Worm (Caenorhabditis elegans) whole organism, L2 larva: ENCODE data around the gene acox-1.5.

Source experiments
- C34F6.9 ChIP-seq: fragments of 150-350 bp; optimal IDR thresholded peaks from 2 replicates; lab custom pipeline; 2014; ENCODE audit warnings: missing biosample characterization, missing genetic modification characterization
- F13H6.1 ChIP-seq: sonication (generic microtip); optimal IDR thresholded peaks from 2 replicates; lab custom pipeline; 2016; ENCODE audit warnings: missing genetic modification characterization, missing compliant biosample characterization
- R02D3.7 ChIP-seq: fragments of 150-350 bp; optimal IDR thresholded peaks from 2 replicates; lab custom pipeline; 2014; ENCODE audit warnings: missing biosample characterization, missing genetic modification characterization
- Y55F3AM.14 ChIP-seq: fragments of 200-800 bp; sonication (Bioruptor generic); optimal IDR thresholded peaks from 2 replicates; lab custom pipeline; 2018; ENCODE audit warnings: mild to moderate bottlenecking, missing genetic modification characterization, missing compliant biosample characterization
- ZK546.5 ChIP-seq: sonication (generic microtip); optimal IDR thresholded peaks from 2 replicates; lab custom pipeline; 2017; ENCODE audit warnings: missing biosample characterization, missing genetic modification characterization
- alr-1 ChIP-seq: fragments of 150-350 bp; optimal IDR thresholded peaks from 2 replicates; lab custom pipeline; 2014; ENCODE audit warnings: missing biosample characterization, missing genetic modification characterization
- aly-2 ChIP-seq: fragments of 150-350 bp; optimal IDR thresholded peaks from 2 replicates; lab custom pipeline; 2014; ENCODE audit warnings: missing biosample characterization, missing genetic modification characterization
- ama-1 ChIP-seq: fragments of 150-350 bp; optimal IDR thresholded peaks from 2 replicates; lab custom pipeline; 2018; ENCODE audit warnings: inconsistent platforms
- blmp-1 ChIP-seq: sonication (generic microtip); optimal IDR thresholded peaks from 2 replicates; lab custom pipeline; 2017; ENCODE audit warnings: missing genetic modification characterization, mild to moderate bottlenecking, missing compliant biosample characterization, antibody characterized with exemption, moderate library complexity; ENCODE audit not compliant: insufficient read depth
- ceh-16 ChIP-seq: fragments of 150-350 bp; optimal IDR thresholded peaks from 2 replicates; lab custom pipeline; 2014; ENCODE audit warnings: missing biosample characterization, missing genetic modification characterization
- ceh-82 ChIP-seq: fragments of 150-350 bp; optimal IDR thresholded peaks from 2 replicates; lab custom pipeline; 2014; ENCODE audit warnings: missing biosample characterization, missing genetic modification characterization
- crh-2 ChIP-seq: sonication (generic microtip); optimal IDR thresholded peaks from 2 replicates; lab custom pipeline; 2017; ENCODE audit warnings: missing biosample characterization, missing genetic modification characterization
- egl-27 ChIP-seq: sonication (generic microtip); optimal IDR thresholded peaks from 3 replicates; lab custom pipeline; 2017; ENCODE audit warnings: missing biosample characterization, missing genetic modification reagents, missing genetic modification characterization
- elt-1 ChIP-seq: fragments of 150-350 bp; optimal IDR thresholded peaks from 2 replicates; lab custom pipeline; 2014; ENCODE audit warnings: missing biosample characterization, missing genetic modification characterization
- elt-3 ChIP-seq: sonication (generic microtip); optimal IDR thresholded peaks from 2 replicates; lab custom pipeline; 2017; ENCODE audit warnings: missing biosample characterization, missing genetic modification characterization
- gmeb-1 ChIP-seq: fragments of 150-350 bp; optimal IDR thresholded peaks from 2 replicates; lab custom pipeline; 2014; ENCODE audit warnings: missing biosample characterization, missing genetic modification characterization
- lin-11 ChIP-seq: fragments of 150-350 bp; sonication (generic microtip); optimal IDR thresholded peaks from 2 replicates; lab custom pipeline; 2014; ENCODE audit warnings: missing biosample characterization, missing genetic modification characterization, inconsistent platforms, mixed read lengths
- lin-13 ChIP-seq: fragments of 150-350 bp; optimal IDR thresholded peaks from 2 replicates; lab custom pipeline; 2014; ENCODE audit warnings: missing biosample characterization, missing genetic modification reagents, missing genetic modification characterization
- lin-39 ChIP-seq: fragments of 150-350 bp; optimal IDR thresholded peaks from 2 replicates; lab custom pipeline; 2014; ENCODE audit warnings: missing biosample characterization, missing genetic modification reagents, missing genetic modification characterization
- lsy-2 ChIP-seq, 2 experiments: fragments of 150-350 bp in 1 of 2; sonication (generic microtip) in 1 of 2; optimal IDR thresholded peaks; 2 replicates each; lab custom pipeline; 2014 to 2017; ENCODE audit warnings: missing biosample characterization in 2 of 2, missing genetic modification characterization in 2 of 2
- mab-5 ChIP-seq: fragments of 150-350 bp; optimal IDR thresholded peaks from 2 replicates; lab custom pipeline; 2014; ENCODE audit warnings: missing biosample characterization, missing genetic modification characterization
- mbf-1 ChIP-seq: sonication (generic microtip); optimal IDR thresholded peaks from 2 replicates; lab custom pipeline; 2017; ENCODE audit warnings: missing biosample characterization, missing genetic modification characterization
- mdl-1 ChIP-seq, 2 experiments: fragments of 150-350 bp in 1 of 2; sonication (generic microtip) in 1 of 2; optimal IDR thresholded peaks; 2 replicates each; lab custom pipeline; 2017; ENCODE audit warnings: missing biosample characterization in 2 of 2, missing genetic modification characterization in 2 of 2
- nhr-10 ChIP-seq: sonication (generic microtip); optimal IDR thresholded peaks from 2 replicates; lab custom pipeline; 2017; ENCODE audit warnings: missing biosample characterization, missing genetic modification characterization
- nhr-129 ChIP-seq: fragments of 150-350 bp; optimal IDR thresholded peaks from 2 replicates; lab custom pipeline; 2014; ENCODE audit warnings: missing biosample characterization, missing genetic modification characterization
- nhr-21 ChIP-seq: fragments of 150-350 bp; optimal IDR thresholded peaks from 2 replicates; lab custom pipeline; 2014; ENCODE audit warnings: missing biosample characterization, missing genetic modification characterization
- nhr-23 ChIP-seq: fragments of 150-350 bp; optimal IDR thresholded peaks from 2 replicates; lab custom pipeline; 2014; ENCODE audit warnings: missing biosample characterization, missing genetic modification reagents, missing genetic modification characterization
- nhr-237 ChIP-seq: fragments of 150-350 bp; optimal IDR thresholded peaks from 2 replicates; lab custom pipeline; 2014; ENCODE audit warnings: missing biosample characterization, missing genetic modification characterization
- nhr-6 ChIP-seq: fragments of 150-350 bp; optimal IDR thresholded peaks from 2 replicates; lab custom pipeline; 2014; ENCODE audit warnings: missing biosample characterization, missing genetic modification characterization
- peb-1 ChIP-seq: fragments of 150-350 bp; optimal IDR thresholded peaks from 2 replicates; lab custom pipeline; 2014; ENCODE audit warnings: missing biosample characterization, missing genetic modification characterization
- sem-4 ChIP-seq: fragments of 150-350 bp; optimal IDR thresholded peaks from 2 replicates; lab custom pipeline; 2014; ENCODE audit warnings: missing biosample characterization, missing genetic modification reagents, missing genetic modification characterization
- skn-1 ChIP-seq: sonication (generic microtip); optimal IDR thresholded peaks from 2 replicates; lab custom pipeline; 2017; ENCODE audit warnings: missing biosample characterization, missing genetic modification characterization
- sma-3 ChIP-seq: sonication (generic microtip); optimal IDR thresholded peaks from 2 replicates; lab custom pipeline; 2016; ENCODE audit warnings: missing genetic modification reagents, missing genetic modification characterization, missing compliant biosample characterization
- sma-9 ChIP-seq, 2 experiments: fragments of 150-350 bp in 1 of 2; sonication (generic microtip) in 1 of 2; optimal IDR thresholded peaks; 2 replicates each; lab custom pipeline; 2014 to 2016; ENCODE audit warnings: missing genetic modification characterization in 2 of 2, mild to moderate bottlenecking in 1 of 2, missing biosample characterization in 1 of 2, missing compliant biosample characterization in 1 of 2, missing genetic modification reagents in 1 of 2, moderate library complexity in 1 of 2
- unc-55 ChIP-seq: fragments of 150-350 bp; sonication (generic microtip); optimal IDR thresholded peaks from 3 replicates; lab custom pipeline; 2014; ENCODE audit warnings: missing biosample characterization, missing genetic modification reagents, missing genetic modification characterization
- unc-62 ChIP-seq: fragments of 150-350 bp; optimal IDR thresholded peaks from 2 replicates; lab custom pipeline; 2014; ENCODE audit warnings: missing biosample characterization, missing genetic modification reagents, missing genetic modification characterization
- zag-1 ChIP-seq: fragments of 150-350 bp; optimal IDR thresholded peaks from 2 replicates; lab custom pipeline; 2014; ENCODE audit warnings: missing biosample characterization, missing genetic modification characterization
- ztf-1 ChIP-seq: fragments of 200-800 bp; sonication (Bioruptor generic); conservative IDR thresholded peaks from 2 replicates; pipeline ENCODE4 v1.3.6; 2022; ENCODE audit warnings: missing genetic modification characterization, missing compliant biosample characterization
- ztf-11 ChIP-seq: sonication (generic microtip); optimal IDR thresholded peaks from 2 replicates; lab custom pipeline; 2017; ENCODE audit warnings: missing biosample characterization, missing genetic modification characterization

The acox-1.5 gene

DNA sequence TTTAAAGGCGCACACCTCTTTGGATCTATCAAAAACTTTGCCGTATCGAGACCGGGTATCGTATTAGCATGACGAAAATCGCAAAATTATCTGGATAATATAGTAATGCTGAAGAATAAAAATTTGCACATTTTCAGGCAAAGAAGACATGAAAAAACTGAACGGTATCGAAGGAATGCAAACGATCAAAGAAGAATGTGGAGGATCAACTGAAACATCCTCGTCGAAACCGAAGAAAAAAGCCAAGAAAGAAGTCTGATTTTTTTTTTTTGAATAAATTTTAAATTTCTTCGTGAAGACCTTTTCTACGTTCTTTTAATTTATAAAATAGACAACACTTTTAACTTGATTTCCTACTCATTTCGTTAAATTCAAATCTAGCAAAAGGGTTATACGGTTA is 47.2 kb downstream of the acox-1.5 start, which contains the start of gene ZK1098.12:
TSS of gene ZK1098.12 (plus strand) at position 301 of the 400 bp plus-strand sequence.
- no peak for TF ChIP-seq ztf-11 (tag; lab: Kevin White, UChicago)
- peak in 1 of 2 experiments; percentile 14 for TF ChIP-seq lsy-2 (tag; optimal IDR thresholded peaks at IDR 0.05; lab: Kevin White, UChicago)

DNA sequence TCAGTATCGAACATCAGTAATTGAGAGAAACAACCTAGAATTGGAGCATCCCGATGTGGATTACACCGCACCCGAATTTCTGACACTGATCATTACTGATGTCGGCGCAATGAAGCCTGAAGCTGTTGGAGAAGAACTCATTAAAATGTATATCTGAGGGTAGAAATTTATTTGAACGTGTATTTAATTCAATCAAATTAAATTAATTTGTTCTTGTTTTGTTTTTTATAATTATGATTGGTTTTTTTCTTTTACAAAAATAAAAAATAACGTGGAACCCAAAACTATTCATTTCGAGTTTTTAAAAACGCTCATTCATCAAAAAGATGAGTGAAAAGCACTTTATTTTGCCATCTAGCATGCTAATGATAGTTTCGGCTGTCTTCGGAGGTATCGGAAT is 47.9 kb downstream of the acox-1.5 start, which contains the start of gene ZK1098.9:
TSS of gene ZK1098.9 (plus strand) at position 301 of the 400 bp plus-strand sequence.
- TF ChIP-seq peb-1: no peak
- no peak for TF ChIP-seq mdl-1 (tag; optimal IDR thresholded peaks at IDR 0.05; lab: Kevin White, UChicago)
- no peak for TF ChIP-seq Y55F3AM.14
- TF ChIP-seq aly-2 (tag; lab: Kevin White, UChicago): no peak
- no peak for TF ChIP-seq gmeb-1 (tag; lab: Kevin White, UChicago)
- no peak for TF ChIP-seq nhr-10 (tag; lab: Kevin White, UChicago)
- no peak for TF ChIP-seq elt-3 (tag; lab: Kevin White, UChicago)
- no peak for TF ChIP-seq skn-1 (tag; lab: Kevin White, UChicago)
- TF ChIP-seq sma-3 (GFP tag; lab: Kevin White, UChicago): no peak
- no peak for TF ChIP-seq lin-11 (tag; lab: Kevin White, UChicago)
- TF ChIP-seq R02D3.7 (tag; lab: Kevin White, UChicago): no peak
- TF ChIP-seq mab-5 (tag; lab: Kevin White, UChicago): no peak
- TF ChIP-seq nhr-237 (tag; lab: Kevin White, UChicago): no peak
- no peak for TF ChIP-seq unc-55 (GFP tag; lab: Kevin White, UChicago)
- TF ChIP-seq mbf-1: no peak
- TF ChIP-seq alr-1 (tag; lab: Kevin White, UChicago): no peak
- no peak for TF ChIP-seq lin-13
- no peak for TF ChIP-seq F13H6.1 (tag; lab: Kevin White, UChicago)

DNA sequence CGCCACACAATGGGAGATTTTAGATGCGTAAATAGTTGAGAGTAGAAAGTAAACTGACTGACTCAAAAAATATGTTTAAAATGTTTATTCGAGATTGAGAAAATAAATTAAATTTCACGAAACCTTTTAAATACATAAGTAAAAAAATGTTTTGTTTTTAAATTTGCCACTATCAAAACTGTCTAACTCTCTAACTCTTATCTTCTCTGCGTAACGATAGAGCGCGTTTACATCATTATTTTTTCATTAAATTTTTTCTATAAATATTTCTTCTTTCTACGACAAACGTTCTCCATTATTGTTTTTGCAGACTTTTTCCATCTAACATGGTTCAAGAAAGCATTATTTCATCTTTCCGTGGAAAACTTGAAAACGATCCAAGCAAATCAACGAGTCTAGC is 49.2 kb downstream of the acox-1.5 start, which contains the start of gene eif-2Balpha:
TSS of gene eif-2Balpha (plus strand) at position 304 of the 400 bp plus-strand sequence.
- no peak for TF ChIP-seq sma-3 (GFP tag; lab: Kevin White, UChicago)
- TF ChIP-seq peb-1: no peak
- TF ChIP-seq crh-2 (tag; lab: Kevin White, UChicago): peak; percentile 16
- TF ChIP-seq lsy-2 (tag; optimal IDR thresholded peaks at IDR 0.05; lab: Kevin White, UChicago): peak; percentile 32 to 83
- peak; percentile 83 for TF ChIP-seq C34F6.9 (tag; lab: Kevin White, UChicago)
- TF ChIP-seq gmeb-1 (tag; lab: Kevin White, UChicago): peak; percentile 51
- peak; percentile 89 for TF ChIP-seq unc-55 (GFP tag; lab: Kevin White, UChicago)
- TF ChIP-seq, all 48 proteins: peak for 5

DNA sequence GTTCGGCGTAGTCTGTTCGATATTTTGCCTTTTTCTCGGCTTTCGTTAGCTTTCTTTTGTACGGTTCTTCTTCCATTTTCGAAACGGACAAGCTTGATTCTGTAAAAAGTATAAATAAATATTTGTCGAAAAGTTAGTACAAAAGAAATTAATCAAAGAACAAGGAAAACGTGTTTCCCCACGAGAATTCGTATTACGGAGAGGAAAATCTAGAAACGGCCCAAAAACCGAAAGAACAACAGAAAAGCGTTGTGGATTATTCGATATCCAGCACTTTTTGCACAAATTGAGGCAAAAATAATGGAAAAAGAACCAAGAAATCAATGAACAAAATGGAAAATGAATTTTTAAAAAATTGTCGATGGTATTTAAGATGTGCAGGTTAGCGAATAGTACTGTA is 49.7 kb downstream of the acox-1.5 start, which contains the start of gene mut-7:
TSS of gene mut-7 (minus strand) at position 101 of the 400 bp plus-strand sequence.
- TF ChIP-seq sma-9 (GFP tag; optimal IDR thresholded peaks at IDR 0.05; lab: Kevin White, UChicago): no peak
- no peak for TF ChIP-seq sma-9 (tag; optimal IDR thresholded peaks at IDR 0.05; lab: Kevin White, UChicago)
- TF ChIP-seq Y55F3AM.14: no peak
- no peak for TF ChIP-seq egl-27
- no peak for TF ChIP-seq zag-1 (tag; lab: Kevin White, UChicago)
- no peak for TF ChIP-seq nhr-23 (tag; lab: Kevin White, UChicago)
- TF ChIP-seq mbf-1: no peak
- no peak for TF ChIP-seq mab-5 (tag; lab: Kevin White, UChicago)
- no peak for TF ChIP-seq nhr-21 (tag; lab: Kevin White, UChicago)

DNA sequence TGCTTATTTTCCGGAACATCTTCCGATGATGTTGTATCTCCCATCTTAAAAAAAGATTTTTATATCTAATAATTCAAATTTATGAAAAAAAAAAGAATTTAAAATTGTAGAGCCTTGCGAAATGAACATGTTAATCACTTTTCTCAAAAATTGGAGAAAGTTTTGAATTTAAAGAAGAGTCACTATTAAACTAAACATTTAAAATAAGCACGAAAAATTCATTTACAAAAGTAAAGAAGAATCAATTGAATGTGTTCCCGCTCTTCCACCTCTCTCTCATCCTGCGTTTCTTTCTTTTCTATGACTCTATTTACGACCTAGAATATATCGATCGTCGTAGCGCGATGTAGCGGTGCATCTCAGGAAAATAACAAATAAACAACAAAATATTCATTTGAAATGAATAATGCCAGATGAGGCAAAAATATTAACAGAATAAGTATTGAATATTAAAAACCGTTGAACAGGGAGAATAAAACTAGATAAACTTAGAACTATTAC is 53.3 kb downstream of the acox-1.5 start, which contains the start of gene ZK1098.3:
TSS of gene ZK1098.3 (minus strand) at position 51 of the 501 bp plus-strand sequence.
- TF ChIP-seq Y55F3AM.14: no peak
- no peak for TF ChIP-seq ztf-1 (GFP tag; lab: Robert Waterston, UW)
- peak; percentile 65 for TF ChIP-seq C34F6.9 (tag; lab: Kevin White, UChicago)
- TF ChIP-seq nhr-6 (tag; lab: Kevin White, UChicago): no peak
- peak in 1 of 2 experiments; percentile 60 for TF ChIP-seq lsy-2 (tag; optimal IDR thresholded peaks at IDR 0.05; lab: Kevin White, UChicago)
- TF ChIP-seq ceh-82 (tag; lab: Kevin White, UChicago): no peak
- TF ChIP-seq mbf-1: no peak
- TF ChIP-seq mdl-1 (tag; optimal IDR thresholded peaks at IDR 0.05; lab: Kevin White, UChicago): no peak
- peak; percentile 16 for TF ChIP-seq lin-13
- no peak for TF ChIP-seq blmp-1 (tag; lab: Kevin White, UChicago)
- TF ChIP-seq lin-39: no peak
- no peak for TF ChIP-seq aly-2 (tag; lab: Kevin White, UChicago)
- no peak for TF ChIP-seq nhr-237 (tag; lab: Kevin White, UChicago)
- no peak for TF ChIP-seq R02D3.7 (tag; lab: Kevin White, UChicago)
- TF ChIP-seq sem-4 (tag; lab: Kevin White, UChicago): no peak
- TF ChIP-seq ceh-16 (tag; lab: Kevin White, UChicago): no peak
- TF ChIP-seq unc-55 (GFP tag; lab: Kevin White, UChicago): peak; percentile 51
- no peak for TF ChIP-seq nhr-129
- TF ChIP-seq ama-1 (lab: Kevin White, UChicago): no peak
- no peak for TF ChIP-seq elt-1 (tag; lab: Kevin White, UChicago)
- TF ChIP-seq unc-62 (GFP tag; lab: Kevin White, UChicago): no peak
- no peak for TF ChIP-seq nhr-21 (tag; lab: Kevin White, UChicago)
- no peak for TF ChIP-seq ZK546.5
- TF ChIP-seq lin-11 (tag; lab: Kevin White, UChicago): no peak
